Fruit fly (Drosophila melanogaster): ENCODE data around the gene CG18088.

CG18088 gene

DNA sequence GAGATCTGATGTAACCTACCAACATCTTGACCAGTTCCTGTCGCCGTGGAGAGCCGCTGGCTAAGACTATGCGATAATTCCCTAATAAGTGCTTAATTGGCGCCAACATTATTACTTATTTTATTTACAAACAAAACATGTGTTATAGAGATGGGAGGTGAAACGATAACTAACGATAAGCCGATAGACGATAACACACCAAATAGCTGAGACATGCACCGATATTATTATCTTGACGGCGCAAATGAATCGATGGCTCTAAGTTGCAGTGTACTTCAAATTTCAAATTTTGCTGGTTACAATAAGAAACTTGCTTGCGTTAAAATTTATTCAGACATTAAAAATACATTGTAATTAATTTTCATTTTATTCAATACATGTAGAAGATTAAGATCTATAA lies 24.2 kb upstream of the CG18088 start, which contains the start of gene CG9515 (continued):
- peak; percentile 71 for TF ChIP-seq Doc3 (GFP tag; IDR thresholded peaks at IDR 0.05; ENCODE audit: partially characterized antibody)
- TF ChIP-seq h (optimal IDR thresholded peaks at IDR 0.05), result no peak
- peak; percentile 20 for TF ChIP-seq Lhr (GFP tag; optimal IDR thresholded peaks at IDR 0.05)
- no peak for TF ChIP-seq Dbx (GFP tag; IDR thresholded peaks at IDR 0.05)
- TF ChIP-seq amos (GFP tag; IDR thresholded peaks at IDR 0.05; ENCODE audit: partially characterized antibody), result peak; percentile 65; the same call in 1 of the 2 replicates
- peak; percentile 15 for TF ChIP-seq CG4617 (GFP tag; optimal IDR thresholded peaks at IDR 0.05; ENCODE audit: borderline replicate concordance)
- peak; percentile 32 for TF ChIP-seq lilli (GFP tag; optimal IDR thresholded peaks at IDR 0.05)
- TF ChIP-seq Max (GFP tag; optimal IDR thresholded peaks at IDR 0.05), result peak; percentile 55
- TF ChIP-seq inv (GFP tag; IDR thresholded peaks at IDR 0.05; ENCODE audit: partially characterized antibody), result peak; percentile 70
- peak; percentile 20 for TF ChIP-seq lbe (GFP tag; optimal IDR thresholded peaks at IDR 0.05)
- TF ChIP-seq CoRest (tag; optimal IDR thresholded peaks at IDR 0.05), result peak; percentile 14
- TF ChIP-seq gcm (GFP tag; optimal IDR thresholded peaks at IDR 0.05), result peak; percentile 10
- TF ChIP-seq CG12104 (GFP tag; optimal IDR thresholded peaks at IDR 0.05), result no peak
- TF ChIP-seq ato (GFP tag; IDR thresholded peaks at IDR 0.05; ENCODE audit: partially characterized antibody), result peak; percentile 83
- peak; percentile 56; the same call in 1 of the 2 replicates for TF ChIP-seq CG2129 (GFP tag; IDR thresholded peaks at IDR 0.05; ENCODE audit: partially characterized antibody)
- TF ChIP-seq sr (GFP tag; IDR thresholded peaks at IDR 0.05), result no peak
- peak; percentile 71 for TF ChIP-seq unc-4 (GFP tag; IDR thresholded peaks at IDR 0.05; ENCODE audit: partially characterized antibody)
- no peak for TF ChIP-seq CG10431 (GFP tag; optimal IDR thresholded peaks at IDR 0.05)
- TF ChIP-seq sqz (GFP tag; optimal IDR thresholded peaks at IDR 0.05), result no peak
- TF ChIP-seq vnd (GFP tag; IDR thresholded peaks at IDR 0.05; ENCODE audit: partially characterized antibody), result peak; percentile 69
- TF ChIP-seq slp2 (GFP tag; optimal IDR thresholded peaks at IDR 0.05), result no peak
- TF ChIP-seq CG6791 (GFP tag; IDR thresholded peaks at IDR 0.05; ENCODE audit: partially characterized antibody), result peak; percentile 98
- TF ChIP-seq BEAF-32 (GFP tag; optimal IDR thresholded peaks at IDR 0.05), result peak; percentile 59
- no peak for TF ChIP-seq CG8359 (GFP tag; optimal IDR thresholded peaks at IDR 0.05; ENCODE audit: borderline replicate concordance)
- no peak for TF ChIP-seq trh (GFP tag; optimal IDR thresholded peaks at IDR 0.05)
- TF ChIP-seq E2f2 (GFP tag; IDR thresholded peaks at IDR 0.05), result peak; percentile 92
- TF ChIP-seq NfI (GFP tag; optimal IDR thresholded peaks at IDR 0.05), result no peak
- TF ChIP-seq twi (tag; optimal IDR thresholded peaks at IDR 0.05), result peak; percentile 38
- TF ChIP-seq phol (tag; optimal IDR thresholded peaks at IDR 0.05), result peak; percentile 28
- TF ChIP-seq sob (GFP tag; IDR thresholded peaks at IDR 0.05), result 0 out of 2 replicates have a peak, but pooled peaks have one; percentile 30

- TF ChIP-seq PHDP (tag; optimal IDR thresholded peaks at IDR 0.05), result no peak
- TF ChIP-seq Pdp1 (GFP tag; optimal IDR thresholded peaks at IDR 0.05), result peak in 1 of 2 experiments; percentile 8
- no peak for TF ChIP-seq CG7556 (GFP tag; optimal IDR thresholded peaks at IDR 0.05)
- peak; percentile 63 for TF ChIP-seq grau (tag; optimal IDR thresholded peaks at IDR 0.05)
- TF ChIP-seq sima (GFP tag; optimal IDR thresholded peaks at IDR 0.05), result no peak
- no peak for TF ChIP-seq CG4854 (GFP tag; optimal IDR thresholded peaks at IDR 0.05)
- no peak for TF ChIP-seq Jarid2 (GFP tag; optimal IDR thresholded peaks at IDR 0.05)
- TF ChIP-seq sd (tag; optimal IDR thresholded peaks at IDR 0.05), result peak; percentile 21
- TF ChIP-seq chm (GFP tag; IDR thresholded peaks at IDR 0.05), result no peak
- no peak for TF ChIP-seq CG11085 (GFP tag; IDR thresholded peaks at IDR 0.05)
- TF ChIP-seq jing (GFP tag; optimal IDR thresholded peaks at IDR 0.05), result no peak
- peak; percentile 59 for TF ChIP-seq CG34376 (GFP tag; optimal IDR thresholded peaks at IDR 0.05)
- TF ChIP-seq Med (GFP tag), result peak; percentile 16
- peak; percentile 9 for TF ChIP-seq Fer1 (GFP tag; optimal IDR thresholded peaks at IDR 0.05)
- no peak for TF ChIP-seq Atf3 (GFP tag; optimal IDR thresholded peaks at IDR 0.05)
- no peak for TF ChIP-seq E2f1 (GFP tag; IDR thresholded peaks at IDR 0.05)
- peak; percentile 33 for TF ChIP-seq CG15479 (GFP tag; optimal IDR thresholded peaks at IDR 0.05)
- peak in 1 of 2 experiments; percentile 4 for TF ChIP-seq eve (GFP tag; optimal IDR thresholded peaks at IDR 0.05)
- no peak for TF ChIP-seq Trl (optimal IDR thresholded peaks at IDR 0.05)
- TF ChIP-seq Trl (GFP tag; optimal IDR thresholded peaks at IDR 0.05), result no peak
These were observed 20.5 kb upstream of the CG18088 start, which contains the start of gene CG46397 for dm6 chr2L:8946718-8947316. Gene CG46397, plus strand, starts transcription at chr2L:8947266.

Measured in whole organism, embryonic.